Worm (Caenorhabditis elegans): ENCODE measurements around the gene srv-12.

ce11 chrIV:10063941-10064340 is 10.5 kb upstream of the srv-12 start:
- no peak for TF ChIP-seq snpc-4 (GFP tag; optimal IDR thresholded peaks at IDR 0.05)
- no peak for TF ChIP-seq snpc-4 (tag; optimal IDR thresholded peaks at IDR 0.05)
- TF ChIP-seq C06A6.2 (GFP tag; conservative IDR thresholded peaks at IDR 0.05), result no peak
- TF ChIP-seq ceh-79 (tag; optimal IDR thresholded peaks at IDR 0.05), result no peak
- TF ChIP-seq C17E4.6 (GFP tag; IDR thresholded peaks at IDR 0.05), result no peak
- no peak for TF ChIP-seq nfya-1 (tag; optimal IDR thresholded peaks at IDR 0.05; ENCODE audit: borderline replicate concordance, insufficient read depth)

All from whole organism, young adult.